Fruit fly (Drosophila melanogaster) whole organism, pupa: Measurements from ENCODE around the gene Vps45.

ENCODE experiments used
- CG9948 ChIP-seq: fragments of 200-800 bp; sonication (Bioruptor generic); optimal IDR thresholded peaks from 2 replicates; lab custom pipeline; 2018; ENCODE audit warnings: missing biosample characterization, mild to moderate bottlenecking, missing genetic modification characterization, moderate library complexity
- Snoo ChIP-seq: fragments of 200-800 bp; sonication (Bioruptor generic); optimal IDR thresholded peaks from 3 replicates; lab custom pipeline; 2017; ENCODE audit warnings: missing biosample characterization, mild to moderate bottlenecking, missing genetic modification characterization, inconsistent platforms

DNA sequence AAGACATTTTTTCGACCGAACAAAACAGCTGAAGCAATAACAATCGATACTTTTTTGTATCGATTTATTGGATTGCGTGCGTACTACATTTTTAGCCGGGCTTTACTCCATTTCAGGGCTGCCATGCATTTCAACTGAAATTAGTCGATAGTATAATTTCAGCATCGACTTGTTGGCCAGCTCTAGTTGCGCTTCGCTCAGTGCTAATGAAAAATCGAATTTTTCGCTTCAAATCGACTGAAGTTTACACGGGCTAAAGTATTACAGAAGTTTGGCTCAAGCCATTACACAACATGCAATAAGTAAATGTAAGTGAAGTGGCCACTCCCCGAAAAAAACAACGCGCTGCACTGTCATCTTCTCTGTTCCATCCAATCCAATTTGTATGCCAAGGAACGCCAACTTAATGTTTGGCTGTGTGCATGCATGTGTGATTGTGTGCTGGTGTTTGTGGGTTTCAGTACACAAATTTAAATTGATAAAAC lies 47.8 kb upstream of the Vps45 start, which contains the start of the genes mRpL47, CG8176 and Kdm3:
- TF ChIP-seq Snoo (tag; lab: Kevin White, UChicago) (no peak), CG9948 (tag; lab: Kevin White, UChicago) (no peak)
